Fruit fly (Drosophila melanogaster) whole organism, embryonic: ENCODE data around the gene Arl8.

Experiments
- Atf6 ChIP-seq: fragments of 200-800 bp; sonication (Bioruptor generic); IDR thresholded peaks from 2 replicates; pipeline ENCODE4 v1.3.6; 2022; ENCODE audit warnings: missing biosample characterization, missing genetic modification characterization
- CG11696 ChIP-seq: fragments of 200-800 bp; sonication (Bioruptor generic); IDR thresholded peaks from 2 replicates; pipeline ENCODE4 v1.3.6; 2022; ENCODE audit warnings: missing biosample characterization, missing genetic modification characterization
- CG12299 ChIP-seq: fragments of 200-800 bp; sonication (Bioruptor generic); optimal IDR thresholded peaks from 2 replicates; lab custom pipeline; 2018; ENCODE audit warnings: missing biosample characterization, mild to moderate bottlenecking, missing genetic modification characterization
- CG13123 ChIP-seq: fragments of 200-800 bp; sonication (Bioruptor generic); optimal IDR thresholded peaks from 2 replicates; lab custom pipeline; 2016; ENCODE audit warnings: missing biosample characterization, missing genetic modification characterization
- CG14014 ChIP-seq: fragments of 200-800 bp; sonication (Bioruptor generic); IDR thresholded peaks from 2 replicates; pipeline ENCODE4 v1.3.6; 2022; ENCODE audit warnings: missing biosample characterization, missing genetic modification characterization
- CG15073 ChIP-seq: fragments of 200-800 bp; sonication (Bioruptor generic); optimal IDR thresholded peaks from 2 replicates; lab custom pipeline; 2016; ENCODE audit warnings: missing biosample characterization, missing genetic modification characterization
- CG16863 ChIP-seq: fragments of 200-800 bp; sonication (Bioruptor generic); optimal IDR thresholded peaks from 3 replicates; lab custom pipeline; 2016; ENCODE audit warnings: missing biosample characterization, missing genetic modification characterization
- CG1832 ChIP-seq: fragments of 200-800 bp; sonication (Bioruptor generic); optimal IDR thresholded peaks from 2 replicates; lab custom pipeline; 2017; ENCODE audit warnings: missing biosample characterization, mild to moderate bottlenecking, missing genetic modification characterization, inconsistent platforms
- CG33213 ChIP-seq: fragments of 200-800 bp; sonication (Bioruptor generic); optimal IDR thresholded peaks from 3 replicates; lab custom pipeline; 2016; ENCODE audit warnings: missing biosample characterization, missing genetic modification characterization
- CG4360 ChIP-seq: fragments of 200-800 bp; sonication (Bioruptor generic); IDR thresholded peaks from 2 replicates; pipeline ENCODE4 v1.3.6; 2022; ENCODE audit warnings: missing biosample characterization, missing genetic modification characterization
- CG4404 ChIP-seq: fragments of 200-800 bp; sonication (Bioruptor generic); IDR thresholded peaks from 2 replicates; pipeline ENCODE4 v1.3.6; 2022; ENCODE audit warnings: missing biosample characterization, missing genetic modification characterization
- CG4707 ChIP-seq: fragments of 200-800 bp; sonication (Bioruptor generic); optimal IDR thresholded peaks from 2 replicates; lab custom pipeline; 2018; ENCODE audit warnings: missing biosample characterization, mild to moderate bottlenecking, missing genetic modification characterization, moderate library complexity
- CG7271 ChIP-seq: fragments of 200-800 bp; sonication (Bioruptor generic); optimal IDR thresholded peaks from 2 replicates; lab custom pipeline; 2018; ENCODE audit warnings: missing biosample characterization, mild to moderate bottlenecking, missing genetic modification characterization, moderate library complexity
- CG7786 ChIP-seq: fragments of 200-800 bp; sonication (Bioruptor generic); optimal IDR thresholded peaks from 2 replicates; lab custom pipeline; 2016; ENCODE audit warnings: missing biosample characterization, missing genetic modification characterization
- CG8924 ChIP-seq: fragments of 200-800 bp; optimal IDR thresholded peaks from 3 replicates; lab custom pipeline; 2019; ENCODE audit warnings: missing biosample characterization, mild to moderate bottlenecking, missing genetic modification characterization, moderate library complexity
- CHES-1-like ChIP-seq: fragments of 200-800 bp; sonication (Bioruptor generic); optimal IDR thresholded peaks from 2 replicates; lab custom pipeline; 2016; ENCODE audit warnings: missing biosample characterization, missing genetic modification characterization
- Deaf1 ChIP-seq: fragments of 200-800 bp; optimal IDR thresholded peaks from 3 replicates; lab custom pipeline; 2019; ENCODE audit warnings: missing biosample characterization, mild to moderate bottlenecking, missing genetic modification characterization, moderate library complexity
- Fer1 ChIP-seq: fragments of 200-800 bp; sonication (Bioruptor generic); optimal IDR thresholded peaks from 2 replicates; lab custom pipeline; 2017; ENCODE audit warnings: missing biosample characterization, mild to moderate bottlenecking, missing genetic modification characterization
- Hr3 ChIP-seq: fragments of 200-800 bp; sonication (Bioruptor generic); optimal IDR thresholded peaks from 3 replicates; lab custom pipeline; 2016; ENCODE audit warnings: missing biosample characterization, missing genetic modification characterization
- Hr78 ChIP-seq, 2 experiments: fragments of 200-800 bp in 1 of 2; fragments of >200 bp in 1 of 2; sonication (Bioruptor generic) in 1 of 2; optimal IDR thresholded peaks; 2 replicates each; lab custom pipeline; 2017 to 2019; ENCODE audit warnings: missing biosample characterization in 2 of 2, missing genetic modification characterization in 2 of 2, mild to moderate bottlenecking in 1 of 2, moderate library complexity in 1 of 2
- Neu2 ChIP-seq: fragments of 200-800 bp; sonication (Bioruptor generic); optimal IDR thresholded peaks from 3 replicates; lab custom pipeline; 2016; ENCODE audit warnings: missing biosample characterization, missing genetic modification characterization, borderline replicate concordance
- Nf-YC ChIP-seq: fragments of 200-800 bp; optimal IDR thresholded peaks from 3 replicates; lab custom pipeline; 2019; ENCODE audit warnings: missing biosample characterization, mild to moderate bottlenecking, missing genetic modification characterization, moderate library complexity
- Side ChIP-seq: fragments of 200-800 bp; sonication (Bioruptor generic); optimal IDR thresholded peaks from 2 replicates; lab custom pipeline; 2016; ENCODE audit warnings: missing biosample characterization, missing genetic modification characterization
- Sin3A ChIP-seq: fragments of >200 bp; optimal IDR thresholded peaks from 2 replicates; lab custom pipeline; 2018
- Sox102F ChIP-seq: fragments of 200-800 bp; sonication (Bioruptor generic); optimal IDR thresholded peaks from 2 replicates; lab custom pipeline; 2018; ENCODE audit warnings: missing biosample characterization, mild to moderate bottlenecking, missing genetic modification characterization, moderate library complexity
- Sry-β ChIP-seq: fragments of 200-800 bp; sonication (Bioruptor generic); optimal IDR thresholded peaks from 2 replicates; lab custom pipeline; 2018; ENCODE audit warnings: missing biosample characterization, mild to moderate bottlenecking, missing genetic modification characterization, moderate library complexity
- Vsx1 ChIP-seq: fragments of 200-800 bp; sonication (Bioruptor generic); optimal IDR thresholded peaks from 2 replicates; lab custom pipeline; 2017; ENCODE audit warnings: missing biosample characterization, mild to moderate bottlenecking, missing genetic modification characterization, missing genetic modification reagents
- Xbp1 ChIP-seq: fragments of 200-800 bp; sonication (Bioruptor generic); optimal IDR thresholded peaks from 3 replicates; lab custom pipeline; 2016; ENCODE audit warnings: missing biosample characterization, mild to moderate bottlenecking, missing genetic modification characterization
- ab ChIP-seq: fragments of 200-800 bp; sonication (Bioruptor generic); optimal IDR thresholded peaks from 2 replicates; lab custom pipeline; 2016; ENCODE audit warnings: missing biosample characterization, missing genetic modification characterization
- bbx ChIP-seq: fragments of 200-800 bp; sonication (Bioruptor generic); IDR thresholded peaks from 2 replicates; pipeline ENCODE4 v1.3.6; 2022; ENCODE audit warnings: missing biosample characterization, missing genetic modification characterization; ENCODE audit not compliant: partially characterized antibody
- corto ChIP-seq: fragments of 200-800 bp; sonication (Bioruptor generic); optimal IDR thresholded peaks from 2 replicates; lab custom pipeline; 2016; ENCODE audit warnings: missing biosample characterization, mild to moderate bottlenecking, missing genetic modification characterization, moderate library complexity
- emc ChIP-seq: fragments of 200-800 bp; sonication (Bioruptor generic); optimal IDR thresholded peaks from 2 replicates; lab custom pipeline; 2016; ENCODE audit warnings: missing biosample characterization, missing genetic modification characterization
- gcm ChIP-seq: fragments of 200-800 bp; sonication (Bioruptor generic); optimal IDR thresholded peaks from 2 replicates; lab custom pipeline; 2019; ENCODE audit warnings: missing biosample characterization, mild to moderate bottlenecking, missing genetic modification characterization, moderate library complexity
- ind ChIP-seq: fragments of 200-800 bp; sonication (Bioruptor generic); optimal IDR thresholded peaks from 3 replicates; lab custom pipeline; 2016; ENCODE audit warnings: missing biosample characterization, missing genetic modification characterization
- insv ChIP-seq, 2 experiments: fragments of 200-800 bp; sonication (Bioruptor generic); optimal IDR thresholded peaks; 3 replicates each; lab custom pipeline; 2016 to 2018; ENCODE audit warnings: missing biosample characterization in 2 of 2, missing genetic modification characterization in 2 of 2
- ken ChIP-seq: fragments of 200-800 bp; sonication (Bioruptor generic); IDR thresholded peaks from 3 replicates; pipeline ENCODE4 v1.3.6; 2022; ENCODE audit warnings: missing biosample characterization, missing genetic modification characterization
- mam ChIP-seq: fragments of 200-800 bp; sonication (Bioruptor generic); optimal IDR thresholded peaks from 3 replicates; lab custom pipeline; 2016; ENCODE audit warnings: missing biosample characterization, missing genetic modification characterization
- pros ChIP-seq: fragments of 200-800 bp; sonication (Bioruptor generic); optimal IDR thresholded peaks from 3 replicates; lab custom pipeline; 2019; ENCODE audit warnings: missing biosample characterization, mild to moderate bottlenecking, missing genetic modification characterization, moderate library complexity
- pum ChIP-seq: fragments of 200-800 bp; sonication (Bioruptor generic); optimal IDR thresholded peaks from 2 replicates; lab custom pipeline; 2016; ENCODE audit warnings: missing biosample characterization, missing genetic modification characterization
- pzg ChIP-seq: fragments of 200-800 bp; sonication (Bioruptor generic); optimal IDR thresholded peaks from 3 replicates; lab custom pipeline; 2018; ENCODE audit warnings: missing biosample characterization, mild to moderate bottlenecking, missing genetic modification characterization, moderate library complexity
- ranshi ChIP-seq: fragments of 200-800 bp; sonication (Bioruptor generic); IDR thresholded peaks from 2 replicates; pipeline ENCODE4 v1.3.6; 2022; ENCODE audit warnings: missing biosample characterization, missing genetic modification characterization
- sd ChIP-seq: fragments of 200-800 bp; sonication (Bioruptor generic); optimal IDR thresholded peaks from 3 replicates; lab custom pipeline; 2018; ENCODE audit warnings: missing biosample characterization, mild to moderate bottlenecking, missing genetic modification characterization, moderate library complexity
- sens ChIP-seq: fragments of 200-800 bp; sonication (Bioruptor generic); peaks from one replicate; lab custom pipeline; 2016; ENCODE audit warnings: missing biosample characterization, missing genetic modification characterization
- twi ChIP-seq: fragments of 200-800 bp; optimal IDR thresholded peaks from 2 replicates; lab custom pipeline; 2019; ENCODE audit warnings: missing biosample characterization, mild to moderate bottlenecking, missing genetic modification characterization, moderate library complexity
- zfh2 ChIP-seq: fragments of 200-800 bp; sonication (Bioruptor generic); optimal IDR thresholded peaks from 2 replicates; lab custom pipeline; 2016; ENCODE audit warnings: missing biosample characterization, missing genetic modification characterization

Arl8 gene

DNA sequence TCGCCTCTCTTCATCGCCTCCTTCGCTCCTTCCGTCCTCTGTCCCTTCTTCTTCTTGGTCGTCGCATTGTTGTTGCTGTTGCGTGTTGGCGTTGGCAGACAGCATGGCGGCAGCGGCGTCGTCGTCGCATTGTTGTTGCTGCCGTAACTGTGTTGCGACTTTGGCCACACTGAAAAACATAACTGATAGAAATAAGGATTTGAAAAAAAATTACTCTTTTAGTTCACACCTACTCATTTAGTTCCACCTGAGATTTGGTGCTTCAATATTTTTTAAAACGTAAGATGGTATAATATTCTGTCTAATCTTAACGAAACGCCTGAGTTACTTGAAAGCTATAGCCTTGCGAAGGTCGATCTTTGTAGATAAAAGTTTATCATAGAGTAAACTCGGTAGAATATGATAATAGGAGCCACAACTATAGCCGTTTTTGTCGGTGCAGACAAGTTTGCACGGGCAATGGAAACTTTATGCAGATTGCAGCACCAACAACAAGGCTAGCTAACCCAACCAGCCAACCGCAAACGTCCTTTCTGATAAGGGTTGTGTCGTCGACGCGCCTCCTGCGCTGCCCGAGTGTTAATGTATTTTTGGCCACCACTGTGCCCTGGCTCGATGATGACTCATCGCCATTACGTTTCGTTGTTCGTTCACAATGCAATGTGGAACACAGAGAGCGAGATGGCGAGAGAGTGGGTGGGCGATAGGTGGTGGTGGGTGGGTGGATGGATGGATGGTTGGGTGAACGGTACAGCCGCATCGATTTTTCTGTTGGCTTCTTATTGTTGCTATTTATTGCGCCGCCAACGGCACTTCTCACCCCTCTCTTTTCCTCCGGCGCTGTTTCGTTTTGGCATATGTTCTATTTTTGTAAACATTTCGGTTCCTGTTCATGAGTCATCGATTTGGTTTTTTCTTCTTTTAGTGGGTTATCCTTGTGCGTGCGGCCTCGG, 13.2 kb upstream of the Arl8 start (continued):
- TF ChIP-seq CG1832 (GFP tag; lab: Kevin White, UChicago), result peak; percentile 70
- peak; percentile 49 for TF ChIP-seq twi
- peak; percentile 83 for TF ChIP-seq Xbp1 (GFP tag; lab: Kevin White, UChicago)
- peak; percentile 95 for TF ChIP-seq CG4360
- peak; percentile 76 for TF ChIP-seq Side (GFP tag; lab: Kevin White, UChicago)
- TF ChIP-seq gcm (GFP tag; lab: Kevin White, UChicago), result peak; percentile 54

DNA sequence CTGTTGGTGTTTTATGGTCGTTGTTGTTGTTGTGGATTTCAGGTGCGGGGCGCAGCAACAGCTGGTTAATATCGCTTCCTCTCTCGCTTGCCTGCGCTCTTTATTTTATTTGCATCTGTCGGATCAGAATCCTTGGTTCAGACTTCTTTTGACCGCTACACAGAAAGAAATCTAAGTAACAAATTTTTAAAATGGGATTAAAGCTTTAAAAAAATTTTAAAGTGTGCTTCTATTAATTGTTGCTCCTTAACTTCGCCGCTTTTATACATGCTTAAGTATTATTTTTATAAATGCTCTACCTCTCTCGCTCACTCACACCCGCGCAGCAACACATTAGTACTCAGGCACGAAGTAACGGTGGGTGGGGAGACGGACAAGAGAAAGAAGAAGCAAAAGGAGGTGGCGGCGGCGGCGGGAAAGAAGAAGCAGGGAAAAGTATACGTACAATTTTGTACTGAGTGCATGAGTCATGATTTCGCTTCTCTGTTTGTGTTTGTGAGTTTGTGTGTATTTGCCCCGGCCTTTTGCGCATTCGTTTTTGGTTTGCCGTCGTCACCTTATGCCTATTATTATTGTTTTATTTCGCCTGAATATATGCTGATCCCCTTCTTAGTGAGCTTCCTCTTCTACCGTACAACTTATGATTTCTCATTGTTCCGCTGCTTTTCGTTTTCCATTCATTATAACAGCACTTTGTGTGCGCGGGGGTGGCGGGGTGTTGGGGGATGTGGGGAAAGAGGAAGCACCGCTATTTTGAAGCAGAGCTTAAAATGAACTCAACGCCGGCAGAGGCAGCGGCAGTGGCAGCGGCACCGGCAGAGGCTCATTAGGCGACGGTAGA, 12.4 kb upstream of the Arl8 start:
- TF ChIP-seq Sin3A (lab: Kevin White, UChicago) (no peak), insv (GFP tag; optimal IDR thresholded peaks at IDR 0.05; lab: Kevin White, UChicago) (no peak), bbx (GFP tag; lab: Robert Waterston, UW) (no peak), sd (peak; percentile 34), corto (GFP tag; lab: Kevin White, UChicago) (peak; percentile 82), Nf-YC (tag; lab: Kevin White, UChicago) (peak; percentile 31), CG4404 (peak; percentile 57), ken (peak; percentile 68; the same call in 2 of the 3 replicates), mam (peak; percentile 76), CG14014 (GFP tag; lab: Robert Waterston, UW) (peak; percentile 85), CHES-1-like (peak; percentile 78), Deaf1 (peak; percentile 65), ranshi (GFP tag; lab: Robert Waterston, UW) (peak; percentile 78), CG15073 (no peak), Atf6 (GFP tag; lab: Robert Waterston, UW) (peak; percentile 80), Sox102F (peak; percentile 82), pros (GFP tag; lab: Kevin White, UChicago) (peak; percentile 68), sens (peak; percentile 98), Sry-β (GFP tag; lab: Kevin White, UChicago) (peak; percentile 12), CG11696 (GFP tag; lab: Robert Waterston, UW) (0 out of 2 replicates have a peak, but pooled peaks have one; percentile 52), CG33213 (GFP tag; lab: Kevin White, UChicago) (peak; percentile 62), CG8924 (peak; percentile 91), Vsx1 (GFP tag; lab: Kevin White, UChicago) (peak; percentile 24), Fer1 (peak; percentile 83), CG4707 (GFP tag; lab: Kevin White, UChicago) (peak; percentile 67), ab (peak; percentile 13), emc (peak; percentile 32), CG16863 (peak; percentile 73), pzg (GFP tag; lab: Kevin White, UChicago) (no peak), CG7786 (GFP tag; lab: Kevin White, UChicago) (peak; percentile 78), CG12299 (peak; percentile 79), Hr78 (GFP tag; optimal IDR thresholded peaks at IDR 0.05; lab: Kevin White, UChicago) (peak in 1 of 2 experiments; percentile 39), Neu2 (GFP tag; lab: Kevin White, UChicago) (peak; percentile 64), zfh2 (peak; percentile 71), ind (GFP tag; lab: Kevin White, UChicago) (peak; percentile 76), CG7271 (peak; percentile 77), pum (GFP tag; lab: Kevin White, UChicago) (peak; percentile 78), CG13123 (GFP tag; lab: Kevin White, UChicago) (peak; percentile 49), Hr3 (GFP tag; lab: Kevin White, UChicago) (peak; percentile 66)
